Fruit fly (Drosophila melanogaster): ENCODE results near the gene mrt.
A peak's percentile ranks its signal among the peaks of the same experiment; 100 is the strongest.

mrt gene

dm6 chr3R:27246264-27246663, 36.2 kb downstream of the mrt start (continued):
- TF ChIP-seq CG8319 (GFP tag; optimal IDR thresholded peaks at IDR 0.05) (no peak), CG34406 (GFP tag; optimal IDR thresholded peaks at IDR 0.05) (peak; percentile 52), fkh (GFP tag; optimal IDR thresholded peaks at IDR 0.05) (no peak), topi (GFP tag; optimal IDR thresholded peaks at IDR 0.05) (no peak), CG3032 (tag; optimal IDR thresholded peaks at IDR 0.05) (peak; percentile 82), CG32006 (GFP tag; optimal IDR thresholded peaks at IDR 0.05) (peak; percentile 75), CG15336 (GFP tag; IDR thresholded peaks at IDR 0.05) (peak; percentile 87), Blimp-1 (GFP tag; optimal IDR thresholded peaks at IDR 0.05) (no peak), CG8632 (GFP tag; optimal IDR thresholded peaks at IDR 0.05) (peak; percentile 51), CG6854 (GFP tag; optimal IDR thresholded peaks at IDR 0.05) (no peak), Met (GFP tag; optimal IDR thresholded peaks at IDR 0.05) (no peak), OdsH (GFP tag; optimal IDR thresholded peaks at IDR 0.05) (peak; percentile 54), Hr39 (GFP tag; optimal IDR thresholded peaks at IDR 0.05) (no peak)

- TF ChIP-seq vri (GFP tag; optimal IDR thresholded peaks at IDR 0.05) (no peak), dsx (GFP tag; optimal IDR thresholded peaks at IDR 0.05; ENCODE audit: poor library complexity, severe bottlenecking) (peak; percentile 68)
Observed at dm6 chr3R:27245401-27245757, 37.1 kb downstream of the mrt start.

dm6 chr3R:27244742-27245400, 37.6 kb downstream of the mrt start, which contains the start of gene CG18766:
Gene CG18766 (minus strand): TSS chr3R:27245249.
- TF ChIP-seq salr (GFP tag; optimal IDR thresholded peaks at IDR 0.05) (no peak), CG31627 (GFP tag; optimal IDR thresholded peaks at IDR 0.05) (peak; percentile 16), lz (GFP tag; optimal IDR thresholded peaks at IDR 0.05) (no peak), CG32006 (GFP tag; optimal IDR thresholded peaks at IDR 0.05) (peak; percentile 28), pdm3 (GFP tag; optimal IDR thresholded peaks at IDR 0.05) (no peak), eg (GFP tag; IDR thresholded peaks at IDR 0.05) (no peak), CG6163 (GFP tag; IDR thresholded peaks at IDR 0.05) (0 out of 3 replicates have a peak, but pooled peaks have one; percentile 46), topi (GFP tag; optimal IDR thresholded peaks at IDR 0.05) (peak; percentile 27), CG1621 (tag; optimal IDR thresholded peaks at IDR 0.05) (peak; percentile 13), CG6854 (GFP tag; optimal IDR thresholded peaks at IDR 0.05) (peak; percentile 58), Hr4 (GFP tag; optimal IDR thresholded peaks at IDR 0.05) (no peak), Ets96B (tag; optimal IDR thresholded peaks at IDR 0.05) (no peak), CG16779 (tag; optimal IDR thresholded peaks at IDR 0.05) (no peak), ss (GFP tag; optimal IDR thresholded peaks at IDR 0.05) (peak; percentile 67 to 76), vri (GFP tag; optimal IDR thresholded peaks at IDR 0.05) (peak; percentile 39), Sox14 (GFP tag; optimal IDR thresholded peaks at IDR 0.05) (peak; percentile 36), fkh (GFP tag; optimal IDR thresholded peaks at IDR 0.05) (peak; percentile 77), CG15336 (GFP tag; IDR thresholded peaks at IDR 0.05) (no peak), Eip93F (GFP tag; optimal IDR thresholded peaks at IDR 0.05) (peak; percentile 66), CG4318 (GFP tag; optimal IDR thresholded peaks at IDR 0.05) (no peak), fd85E (GFP tag; optimal IDR thresholded peaks at IDR 0.05) (no peak), CG6276 (GFP tag; optimal IDR thresholded peaks at IDR 0.05) (no peak), svp (GFP tag) (peak; percentile 95), CG3919 (GFP tag; optimal IDR thresholded peaks at IDR 0.05) (peak; percentile 27), CG8119 (GFP tag; IDR thresholded peaks at IDR 0.05) (no peak), CG8632 (GFP tag; optimal IDR thresholded peaks at IDR 0.05) (no peak), CG8319 (GFP tag; optimal IDR thresholded peaks at IDR 0.05) (no peak), CG3032 (tag; optimal IDR thresholded peaks at IDR 0.05) (no peak), Hr38 (GFP tag; optimal IDR thresholded peaks at IDR 0.05) (no peak), Eip78C (GFP tag) (peak; percentile 73), esn (GFP tag; optimal IDR thresholded peaks at IDR 0.05) (peak; percentile 18), CG9139 (GFP tag; optimal IDR thresholded peaks at IDR 0.05) (peak; percentile 61), CG7368 (GFP tag; optimal IDR thresholded peaks at IDR 0.05) (no peak), Eip75B (GFP tag; optimal IDR thresholded peaks at IDR 0.05) (peak; percentile 9)
